Fruit fly (Drosophila melanogaster) whole organism, embryonic: ENCODE data around the gene Cpr78E.

Experiments used
- ATbp ChIP-seq: fragments of 200-800 bp; sonication (Bioruptor generic); optimal IDR thresholded peaks from 2 replicates; lab custom pipeline; 2017; ENCODE audit warnings: missing biosample characterization, mild to moderate bottlenecking, missing genetic modification characterization, missing genetic modification reagents
- BtbVII ChIP-seq: fragments of 200-800 bp; sonication (Bioruptor generic); optimal IDR thresholded peaks from 3 replicates; lab custom pipeline; 2017; ENCODE audit warnings: missing biosample characterization, mild to moderate bottlenecking, missing genetic modification characterization
- CG10267 ChIP-seq: fragments of 200-800 bp; sonication (Bioruptor generic); optimal IDR thresholded peaks from 2 replicates; lab custom pipeline; 2018; ENCODE audit warnings: missing biosample characterization, mild to moderate bottlenecking, missing genetic modification characterization, moderate library complexity
- CG12104 ChIP-seq: fragments of 200-800 bp; sonication (Bioruptor generic); optimal IDR thresholded peaks from 3 replicates; lab custom pipeline; 2016; ENCODE audit warnings: missing biosample characterization, missing genetic modification characterization
- CG13424 ChIP-seq: fragments of 200-800 bp; sonication (Bioruptor generic); optimal IDR thresholded peaks from 2 replicates; lab custom pipeline; 2019; ENCODE audit warnings: missing biosample characterization, mild to moderate bottlenecking, missing genetic modification characterization, moderate library complexity
- CG1792 ChIP-seq: fragments of 200-800 bp; sonication (Bioruptor generic); optimal IDR thresholded peaks from 2 replicates; lab custom pipeline; 2016; ENCODE audit warnings: missing biosample characterization, missing genetic modification characterization
- CG18262 ChIP-seq: fragments of 200-800 bp; optimal IDR thresholded peaks from 3 replicates; lab custom pipeline; 2019; ENCODE audit warnings: missing biosample characterization, mild to moderate bottlenecking, missing genetic modification characterization, moderate library complexity
- CG18599 ChIP-seq: fragments of 200-800 bp; sonication (Bioruptor generic); optimal IDR thresholded peaks from 3 replicates; lab custom pipeline; 2017; ENCODE audit warnings: missing biosample characterization, missing genetic modification characterization, mild to moderate bottlenecking, moderate library complexity, missing genetic modification reagents
- CG18619 ChIP-seq: fragments of 200-800 bp; sonication (Bioruptor generic); optimal IDR thresholded peaks from 3 replicates; lab custom pipeline; 2017; ENCODE audit warnings: missing biosample characterization, mild to moderate bottlenecking, missing genetic modification characterization
- CG30403 ChIP-seq: fragments of 200-800 bp; sonication (Bioruptor generic); optimal IDR thresholded peaks from 3 replicates; lab custom pipeline; 2016; ENCODE audit warnings: missing biosample characterization, missing genetic modification characterization
- CG32772 ChIP-seq: fragments of 200-800 bp; sonication (Bioruptor generic); IDR thresholded peaks from 2 replicates; pipeline ENCODE4 v1.3.6; 2022; ENCODE audit warnings: missing biosample characterization, missing genetic modification characterization
- CG42726 ChIP-seq: fragments of 200-800 bp; sonication (Bioruptor generic); IDR thresholded peaks from 2 replicates; pipeline ENCODE4 v1.3.6; 2022; ENCODE audit warnings: missing biosample characterization, missing genetic modification characterization; ENCODE audit not compliant: partially characterized antibody
- CG43689 ChIP-seq: fragments of 200-800 bp; sonication (Bioruptor generic); IDR thresholded peaks from 2 replicates; pipeline ENCODE4 v1.3.6; 2022; ENCODE audit warnings: missing biosample characterization, missing genetic modification characterization
- CG4730 ChIP-seq: fragments of 200-800 bp; sonication (Bioruptor generic); IDR thresholded peaks from 2 replicates; pipeline ENCODE4 v1.3.6; 2022; ENCODE audit warnings: missing biosample characterization, missing genetic modification characterization
- CG4854 ChIP-seq: fragments of 200-800 bp; sonication (Bioruptor generic); optimal IDR thresholded peaks from 2 replicates; lab custom pipeline; 2016; ENCODE audit warnings: missing biosample characterization, missing genetic modification characterization, inconsistent platforms
- CG9437 ChIP-seq: fragments of 200-800 bp; sonication (Bioruptor generic); optimal IDR thresholded peaks from 2 replicates; lab custom pipeline; 2018; ENCODE audit warnings: missing biosample characterization, mild to moderate bottlenecking, missing genetic modification characterization
- CG9817 ChIP-seq: fragments of 200-800 bp; sonication (Bioruptor generic); optimal IDR thresholded peaks from 2 replicates; lab custom pipeline; 2018; ENCODE audit warnings: missing biosample characterization, mild to moderate bottlenecking, missing genetic modification characterization, moderate library complexity
- CkIIα-i1 ChIP-seq: fragments of 200-800 bp; sonication (Bioruptor generic); IDR thresholded peaks from 2 replicates; pipeline ENCODE4 v1.3.6; 2022; ENCODE audit warnings: missing biosample characterization, missing genetic modification characterization
- Dbx ChIP-seq: fragments of 200-800 bp; sonication (Bioruptor generic); IDR thresholded peaks from 3 replicates; pipeline ENCODE4 v1.3.6; 2022; ENCODE audit warnings: missing biosample characterization, missing genetic modification characterization
- Dll ChIP-seq: fragments of 200-800 bp; sonication (Bioruptor generic); IDR thresholded peaks from 4 replicates; pipeline ENCODE4 v1.3.6; 2022; ENCODE audit warnings: missing biosample characterization, missing genetic modification characterization; ENCODE audit not compliant: partially characterized antibody
- Doc3 ChIP-seq: fragments of 200-800 bp; sonication (Bioruptor generic); IDR thresholded peaks from 3 replicates; pipeline ENCODE4 v1.3.6; 2022; ENCODE audit warnings: missing biosample characterization, missing genetic modification characterization; ENCODE audit not compliant: partially characterized antibody
- Fer2 ChIP-seq: fragments of 200-800 bp; sonication (Bioruptor generic); optimal IDR thresholded peaks from 2 replicates; lab custom pipeline; 2018; ENCODE audit warnings: missing biosample characterization, mild to moderate bottlenecking, missing genetic modification characterization, moderate library complexity
- NK7.1 ChIP-seq: fragments of 200-800 bp; sonication (Bioruptor generic); optimal IDR thresholded peaks from 3 replicates; lab custom pipeline; 2016; ENCODE audit warnings: missing biosample characterization, missing genetic modification characterization
- Nf-YA ChIP-seq: fragments of 200-800 bp; sonication (Bioruptor generic); IDR thresholded peaks from 2 replicates; pipeline ENCODE4 v1.3.6; 2022; ENCODE audit warnings: missing biosample characterization, missing genetic modification characterization
- Oli ChIP-seq: fragments of 200-800 bp; sonication (Bioruptor generic); optimal IDR thresholded peaks from 2 replicates; lab custom pipeline; 2018; ENCODE audit warnings: missing biosample characterization, mild to moderate bottlenecking, missing genetic modification characterization, moderate library complexity
- Optix ChIP-seq: fragments of 200-800 bp; sonication (Bioruptor generic); IDR thresholded peaks from 3 replicates; pipeline ENCODE4 v1.3.6; 2022; ENCODE audit warnings: missing biosample characterization, missing genetic modification characterization
- Pdp1 ChIP-seq, 2 experiments: fragments of 200-800 bp; sonication (Bioruptor generic); optimal IDR thresholded peaks; 3 replicates each; lab custom pipeline; 2016; ENCODE audit warnings: missing biosample characterization in 2 of 2, missing genetic modification characterization in 2 of 2, mild to moderate bottlenecking in 1 of 2, moderate library complexity in 1 of 2
- Ptx1 ChIP-seq: fragments of 200-800 bp; sonication (Bioruptor generic); IDR thresholded peaks from 2 replicates; pipeline ENCODE4 v1.3.6; 2022; ENCODE audit warnings: missing biosample characterization, missing genetic modification characterization
- Sin3A ChIP-seq: fragments of >200 bp; optimal IDR thresholded peaks from 2 replicates; lab custom pipeline; 2018
- Six4 ChIP-seq: fragments of 200-800 bp; sonication (Bioruptor generic); optimal IDR thresholded peaks from 2 replicates; lab custom pipeline; 2016; ENCODE audit warnings: missing biosample characterization, missing genetic modification characterization
- Sry-β ChIP-seq: fragments of 200-800 bp; sonication (Bioruptor generic); optimal IDR thresholded peaks from 2 replicates; lab custom pipeline; 2018; ENCODE audit warnings: missing biosample characterization, mild to moderate bottlenecking, missing genetic modification characterization, moderate library complexity
- Sry-δ ChIP-seq: fragments of 200-800 bp; sonication (Bioruptor generic); optimal IDR thresholded peaks from 2 replicates; lab custom pipeline; 2016; ENCODE audit warnings: missing biosample characterization, missing genetic modification characterization
- Taf1 ChIP-seq: fragments of 200-800 bp; sonication (Bioruptor generic); IDR thresholded peaks from 2 replicates; pipeline ENCODE4 v1.3.6; 2022; ENCODE audit warnings: missing biosample characterization, missing genetic modification characterization
- ash1 ChIP-seq: fragments of 200-800 bp; sonication (Bioruptor generic); optimal IDR thresholded peaks from 2 replicates; lab custom pipeline; 2018; ENCODE audit warnings: missing biosample characterization, mild to moderate bottlenecking, missing genetic modification characterization
- cad ChIP-seq: fragments of >200 bp; optimal IDR thresholded peaks from 2 replicates; lab custom pipeline; 2017; ENCODE audit warnings: missing biosample characterization, missing genetic modification characterization
- cas ChIP-seq: fragments of 200-800 bp; sonication (Bioruptor generic); IDR thresholded peaks from 2 replicates; pipeline ENCODE4 v1.3.6; 2022; ENCODE audit warnings: missing biosample characterization, missing genetic modification characterization
- chm ChIP-seq: fragments of 200-800 bp; sonication (Bioruptor generic); IDR thresholded peaks from 2 replicates; pipeline ENCODE4 v1.3.6; 2022; ENCODE audit warnings: missing biosample characterization, missing genetic modification characterization
- croc ChIP-seq: fragments of 200-800 bp; sonication (Bioruptor generic); conservative IDR thresholded peaks from 3 replicates; pipeline ENCODE4 v1.3.6; 2022; ENCODE audit warnings: missing biosample characterization, missing genetic modification characterization
- eve ChIP-seq, 2 experiments: fragments of >200 bp; optimal IDR thresholded peaks; 2 replicates each; lab custom pipeline; 2017; ENCODE audit warnings: missing biosample characterization in 2 of 2, missing genetic modification characterization in 2 of 2
- ftz-f1 ChIP-seq: fragments of 200-800 bp; sonication (Bioruptor generic); optimal IDR thresholded peaks from 2 replicates; lab custom pipeline; 2016; ENCODE audit warnings: missing biosample characterization, missing genetic modification characterization
- hbn ChIP-seq: fragments of 200-800 bp; sonication (Bioruptor generic); IDR thresholded peaks from 2 replicates; pipeline ENCODE4 v1.3.6; 2022; ENCODE audit warnings: missing biosample characterization, missing genetic modification characterization; ENCODE audit not compliant: partially characterized antibody
- ind ChIP-seq: fragments of 200-800 bp; sonication (Bioruptor generic); optimal IDR thresholded peaks from 3 replicates; lab custom pipeline; 2016; ENCODE audit warnings: missing biosample characterization, missing genetic modification characterization
- kay ChIP-seq: fragments of 200-800 bp; sonication (Bioruptor generic); optimal IDR thresholded peaks from 2 replicates; lab custom pipeline; 2016; ENCODE audit warnings: missing biosample characterization, missing genetic modification characterization
- nerfin-1 ChIP-seq: fragments of 200-800 bp; sonication (Bioruptor generic); optimal IDR thresholded peaks from 3 replicates; lab custom pipeline; 2019; ENCODE audit warnings: missing biosample characterization, mild to moderate bottlenecking, missing genetic modification characterization, moderate library complexity
- odd ChIP-seq: fragments of 200-800 bp; sonication (Bioruptor generic); optimal IDR thresholded peaks from 2 replicates; lab custom pipeline; 2017; ENCODE audit warnings: missing biosample characterization, mild to moderate bottlenecking, missing genetic modification characterization
- otp ChIP-seq: fragments of 200-800 bp; sonication (Bioruptor generic); IDR thresholded peaks from 3 replicates; pipeline ENCODE4, ENCODE4 v1.3.6; 2022; ENCODE audit warnings: missing biosample characterization, missing genetic modification characterization
- pum ChIP-seq: fragments of 200-800 bp; sonication (Bioruptor generic); optimal IDR thresholded peaks from 2 replicates; lab custom pipeline; 2016; ENCODE audit warnings: missing biosample characterization, missing genetic modification characterization
- sd ChIP-seq: fragments of 200-800 bp; sonication (Bioruptor generic); optimal IDR thresholded peaks from 3 replicates; lab custom pipeline; 2018; ENCODE audit warnings: missing biosample characterization, mild to moderate bottlenecking, missing genetic modification characterization, moderate library complexity
- sens-2 ChIP-seq: fragments of 200-800 bp; sonication (Bioruptor generic); IDR thresholded peaks from 2 replicates; pipeline ENCODE4 v1.3.6; 2022; ENCODE audit warnings: missing biosample characterization, missing genetic modification characterization
- shn ChIP-seq: fragments of 200-800 bp; sonication (Bioruptor generic); optimal IDR thresholded peaks from 3 replicates; lab custom pipeline; 2016; ENCODE audit warnings: missing biosample characterization, missing genetic modification characterization
- tup ChIP-seq: fragments of 200-800 bp; sonication (Bioruptor generic); optimal IDR thresholded peaks from 2 replicates; lab custom pipeline; 2016; ENCODE audit warnings: missing biosample characterization, mild to moderate bottlenecking, missing genetic modification characterization, moderate library complexity
- yki ChIP-seq: fragments of >200 bp; optimal IDR thresholded peaks from 3 replicates; lab custom pipeline; 2018

Cpr78E gene

dm6 chr3L:21640815-21641214, 26.0 kb downstream of the Cpr78E start, which contains the start of gene Atox1 (continued):
- TF ChIP-seq Doc3 (no peak), CG18262 (tag; lab: Kevin White, UChicago) (no peak), nerfin-1 (no peak), BtbVII (GFP tag; lab: Kevin White, UChicago) (no peak), yki (lab: Kevin White, UChicago) (no peak), hbn (GFP tag; lab: Robert Waterston, UW) (no peak), shn (GFP tag; lab: Kevin White, UChicago) (no peak), CG43689 (no peak), Sry-δ (peak; percentile 54), CG32772 (GFP tag; lab: Robert Waterston, UW) (peak; percentile 59), CG18619 (GFP tag; lab: Kevin White, UChicago) (peak; percentile 38), Pdp1 (GFP tag; optimal IDR thresholded peaks at IDR 0.05; lab: Kevin White, UChicago) (peak; percentile 10 to 53), cas (GFP tag; lab: Robert Waterston, UW) (peak; percentile 20; the same call in 1 of the 2 replicates), cad (GFP tag; lab: Kevin White, UChicago) (peak; percentile 8), CG9817 (tag; lab: Kevin White, UChicago) (peak; percentile 63), Oli (tag; lab: Kevin White, UChicago) (no peak), CG13424 (tag; lab: Kevin White, UChicago) (peak; percentile 15), eve (GFP tag; optimal IDR thresholded peaks at IDR 0.05; lab: Kevin White, UChicago) (no peak), Dbx (GFP tag; lab: Robert Waterston, UW) (peak; percentile 69; the same call in 2 of the 3 replicates), Nf-YA (GFP tag; lab: Robert Waterston, UW) (no peak), Optix (GFP tag; lab: Robert Waterston, UW) (no peak), tup (no peak), CkIIα-i1 (GFP tag; lab: Robert Waterston, UW) (no peak), otp (GFP tag; lab: Robert Waterston, UW) (no peak), ATbp (no peak), Ptx1 (GFP tag; lab: Robert Waterston, UW) (0 out of 2 replicates have a peak, but pooled peaks have one; percentile 21), sens-2 (GFP tag; lab: Robert Waterston, UW) (no peak), CG4854 (GFP tag; lab: Kevin White, UChicago) (peak; percentile 19), croc (GFP tag; lab: Robert Waterston, UW) (no peak), Dll (GFP tag; lab: Robert Waterston, UW) (no peak), Sin3A (peak; percentile 0), ash1 (GFP tag; lab: Kevin White, UChicago) (no peak), ind (GFP tag; lab: Kevin White, UChicago) (no peak), kay (GFP tag; lab: Kevin White, UChicago) (no peak), pum (GFP tag; lab: Kevin White, UChicago) (no peak), Six4 (GFP tag; lab: Kevin White, UChicago) (no peak), CG18599 (GFP tag; lab: Kevin White, UChicago) (peak; percentile 35), CG10267 (tag; lab: Kevin White, UChicago) (peak; percentile 56), chm (GFP tag; lab: Robert Waterston, UW) (no peak), CG30403 (GFP tag; lab: Kevin White, UChicago) (peak; percentile 5), CG12104 (peak; percentile 3), Taf1 (no peak), CG1792 (GFP tag; lab: Kevin White, UChicago) (no peak), CG42726 (GFP tag; lab: Robert Waterston, UW) (peak; percentile 43; the same call in 1 of the 2 replicates), CG4730 (no peak), Fer2 (tag; lab: Kevin White, UChicago) (peak; percentile 35), odd (no peak), NK7.1 (no peak), Sry-β (peak; percentile 38), CG9437 (no peak), ftz-f1 (GFP tag; lab: Kevin White, UChicago) (peak; percentile 69), sd (tag; lab: Kevin White, UChicago) (peak; percentile 13)
